Worm (Caenorhabditis elegans): ENCODE data around the gene Y11D7A.3.
"Not testable (repeated sequence)": the region's sequence is repeated elsewhere in the genome, so short reads cannot be mapped to it uniquely, and the experiment has no call there.

Y11D7A.3 gene

ce11 chrIV:9286305-9286704, 53.4 kb downstream of the Y11D7A.3 start, which contains the start of gene nhr-267:
TSS of gene nhr-267 (minus strand) at chrIV:9286405.
- TF ChIP-seq ztf-23 (GFP tag; IDR thresholded peaks at IDR 0.05); klf-2 (GFP tag; conservative IDR thresholded peaks at IDR 0.05); T22C8.4 (GFP tag; IDR thresholded peaks at IDR 0.05): not testable (repeated sequence)

ce11 chrIV:9289635-9290034, 56.7 kb downstream of the Y11D7A.3 start:
- TF ChIP-seq cog-1 (tag; optimal IDR thresholded peaks at IDR 0.05): no peak
- TF ChIP-seq med-1 (GFP tag; optimal IDR thresholded peaks at IDR 0.05; ENCODE audit: insufficient read depth): no peak
- TF ChIP-seq flt-1 (GFP tag; IDR thresholded peaks at IDR 0.05): no peak
- TF ChIP-seq ztf-23 (GFP tag; IDR thresholded peaks at IDR 0.05): no peak
- TF ChIP-seq tab-1 (GFP tag; IDR thresholded peaks at IDR 0.05): no peak
- no peak for TF ChIP-seq ztf-29 (GFP tag; IDR thresholded peaks at IDR 0.05)
- no peak for TF ChIP-seq ref-1 (GFP tag; conservative IDR thresholded peaks at IDR 0.05)
- TF ChIP-seq T22C8.4 (GFP tag; IDR thresholded peaks at IDR 0.05): no peak
- TF ChIP-seq klf-2 (GFP tag; conservative IDR thresholded peaks at IDR 0.05): no peak

Measured in whole organism, midembryonic.